Worm (Caenorhabditis elegans) whole organism, young adult: ENCODE results near the gene lido-12.

Experiments
- B0019.2 ChIP-seq: fragments of 200-800 bp; sonication (Bioruptor generic); conservative IDR thresholded peaks from 2 replicates; pipeline ENCODE4 v1.3.6; 2022; ENCODE audit warnings: missing genetic modification reagents, missing genetic modification characterization, missing compliant biosample characterization
- B0035.1 ChIP-seq: sonication (generic microtip); optimal IDR thresholded peaks from 2 replicates; lab custom pipeline; 2016; ENCODE audit warnings: missing genetic modification characterization, mild to moderate bottlenecking, missing compliant biosample characterization, missing genotype, missing genetic modification reagents
- C17E4.6 ChIP-seq: fragments of 200-800 bp; sonication (Bioruptor generic); IDR thresholded peaks from 2 replicates; pipeline ENCODE4 v1.3.6; 2022; ENCODE audit warnings: missing genetic modification reagents, missing genetic modification characterization, missing compliant biosample characterization
- F52B5.7 ChIP-seq: sonication (generic microtip); optimal IDR thresholded peaks from 2 replicates; lab custom pipeline; 2016; ENCODE audit warnings: mild to moderate bottlenecking, missing genetic modification characterization, missing compliant biosample characterization
- F57A8.1 ChIP-seq: fragments of 200-800 bp; sonication (Bioruptor generic); optimal IDR thresholded peaks from 2 replicates; lab custom pipeline; 2018; ENCODE audit warnings: mild to moderate bottlenecking, missing genetic modification characterization, moderate library complexity, missing compliant biosample characterization
- K11D2.4 ChIP-seq: fragments of 200-800 bp; sonication (Bioruptor generic); IDR thresholded peaks from 2 replicates; pipeline ENCODE4 v1.3.6; 2022; ENCODE audit warnings: missing genetic modification reagents, missing genetic modification characterization, missing compliant biosample characterization
- T26A5.8 ChIP-seq: sonication (generic microtip); optimal IDR thresholded peaks from 2 replicates; lab custom pipeline; 2016; ENCODE audit warnings: missing genetic modification characterization, missing compliant biosample characterization
- Y95B8A.8 ChIP-seq: fragments of 200-800 bp; sonication (Bioruptor generic); IDR thresholded peaks from 2 replicates; pipeline ENCODE4 v1.3.6; 2022; ENCODE audit warnings: missing genetic modification reagents, missing genetic modification characterization, missing compliant biosample characterization
- ama-1 ChIP-seq, 3 experiments: fragments of 150-350 bp in 1 of 3; sonication (generic microtip) in 2 of 3; optimal IDR thresholded peaks; 2 replicates each; lab custom pipeline; 2014 to 2018; ENCODE audit warnings: missing biosample characterization in 2 of 3, missing genetic modification characterization in 2 of 3, missing genetic modification reagents in 2 of 3
- aptf-2 ChIP-seq: fragments of 200-800 bp; sonication (Bioruptor generic); conservative IDR thresholded peaks from 2 replicates; pipeline ENCODE4 v1.3.6; 2022; ENCODE audit warnings: missing genetic modification reagents, missing genetic modification characterization, missing compliant biosample characterization
- aptf-3 ChIP-seq: fragments of 200-800 bp; sonication (Bioruptor generic); IDR thresholded peaks from 2 replicates; pipeline ENCODE4 v1.3.6; 2022; ENCODE audit warnings: missing genetic modification characterization, missing compliant biosample characterization
- athp-1 ChIP-seq: sonication (generic microtip); optimal IDR thresholded peaks from 2 replicates; lab custom pipeline; 2017; ENCODE audit warnings: mild to moderate bottlenecking, missing genetic modification characterization, missing compliant biosample characterization
- attf-5 ChIP-seq: fragments of 200-800 bp; sonication (Bioruptor generic); optimal IDR thresholded peaks from 2 replicates; lab custom pipeline; 2018; ENCODE audit warnings: mild to moderate bottlenecking, missing genetic modification characterization, missing compliant biosample characterization
- ceh-100 ChIP-seq: fragments of 200-800 bp; sonication (Bioruptor generic); IDR thresholded peaks from 2 replicates; pipeline ENCODE4 v1.3.6; 2022; ENCODE audit warnings: missing genetic modification reagents, missing genetic modification characterization, missing compliant biosample characterization
- ceh-58 ChIP-seq: fragments of 200-800 bp; sonication (Bioruptor generic); IDR thresholded peaks from 2 replicates; pipeline ENCODE4 v1.3.6; 2022; ENCODE audit warnings: missing genetic modification characterization, missing compliant biosample characterization
- die-1 ChIP-seq: sonication (generic microtip); optimal IDR thresholded peaks from 2 replicates; lab custom pipeline; 2016; ENCODE audit warnings: missing genotype, mild to moderate bottlenecking, missing genetic modification characterization, missing compliant biosample characterization
- dox-1 ChIP-seq: fragments of 200-800 bp; sonication (Bioruptor generic); IDR thresholded peaks from 2 replicates; pipeline ENCODE4 v1.3.6; 2022; ENCODE audit warnings: missing genetic modification reagents, missing genetic modification characterization, missing compliant biosample characterization
- egrh-3 ChIP-seq: fragments of 200-800 bp; sonication (Bioruptor generic); IDR thresholded peaks from 2 replicates; pipeline ENCODE4 v1.3.6; 2022; ENCODE audit warnings: missing genetic modification reagents, missing genetic modification characterization, missing compliant biosample characterization
- ekl-4 ChIP-seq: fragments of 200-800 bp; sonication (Bioruptor generic); IDR thresholded peaks from 2 replicates; pipeline ENCODE4 v1.3.6; 2022; ENCODE audit warnings: missing genetic modification reagents, missing genetic modification characterization, missing compliant biosample characterization
- hlh-12 ChIP-seq: sonication (generic microtip); optimal IDR thresholded peaks from 2 replicates; lab custom pipeline; 2016; ENCODE audit warnings: missing genetic modification characterization, missing compliant biosample characterization
- hmg-20 ChIP-seq: fragments of 200-800 bp; sonication (Bioruptor generic); IDR thresholded peaks from 2 replicates; pipeline ENCODE4 v1.3.6; 2022; ENCODE audit warnings: missing genetic modification reagents, missing genetic modification characterization, missing compliant biosample characterization
- lag-1 ChIP-seq: fragments of 200-800 bp; sonication (Bioruptor generic); IDR thresholded peaks from 2 replicates; pipeline ENCODE4 v1.3.6; 2022; ENCODE audit warnings: missing genetic modification reagents, missing genetic modification characterization, missing compliant biosample characterization
- let-526 ChIP-seq: fragments of 200-800 bp; sonication (Bioruptor generic); IDR thresholded peaks from 2 replicates; pipeline ENCODE4 v1.3.6; 2022; ENCODE audit warnings: missing genetic modification reagents, missing genetic modification characterization, missing compliant biosample characterization
- lin-26 ChIP-seq: fragments of 200-800 bp; sonication (Bioruptor generic); IDR thresholded peaks from 2 replicates; pipeline ENCODE4 v1.3.6; 2022; ENCODE audit warnings: missing genetic modification reagents, missing genetic modification characterization, missing compliant biosample characterization
- madf-10 ChIP-seq: sonication (generic microtip); optimal IDR thresholded peaks from 2 replicates; lab custom pipeline; 2016; ENCODE audit warnings: mild to moderate bottlenecking, missing genetic modification characterization, missing compliant biosample characterization
- madf-8 ChIP-seq: fragments of 200-800 bp; sonication (Bioruptor generic); conservative IDR thresholded peaks from 2 replicates; pipeline ENCODE4 v1.3.6; 2022; ENCODE audit warnings: missing genetic modification reagents, missing genetic modification characterization, missing compliant biosample characterization
- mcd-1 ChIP-seq: fragments of 200-800 bp; sonication (Bioruptor generic); IDR thresholded peaks from 2 replicates; pipeline ENCODE4 v1.3.6; 2022; ENCODE audit warnings: missing genetic modification reagents, missing genetic modification characterization, missing compliant biosample characterization
- nfya-1 ChIP-seq: sonication (generic microtip); optimal IDR thresholded peaks from 2 replicates; lab custom pipeline; 2017; ENCODE audit warnings: antibody characterized with exemption, missing compliant biosample characterization, missing genetic modification characterization, borderline replicate concordance; ENCODE audit not compliant: insufficient read depth
- nfyb-1 ChIP-seq: fragments of 200-800 bp; sonication (Bioruptor generic); IDR thresholded peaks from 2 replicates; pipeline ENCODE4 v1.3.6; 2022; ENCODE audit warnings: missing genetic modification reagents, missing genetic modification characterization, missing compliant biosample characterization
- nhr-27 ChIP-seq: fragments of 200-800 bp; sonication (Bioruptor generic); optimal IDR thresholded peaks from 2 replicates; lab custom pipeline; 2018; ENCODE audit warnings: mild to moderate bottlenecking, missing genetic modification characterization, moderate library complexity, missing compliant biosample characterization
- nhr-80 ChIP-seq: sonication (generic microtip); optimal IDR thresholded peaks from 2 replicates; lab custom pipeline; 2016; ENCODE audit warnings: missing genetic modification characterization, missing compliant biosample characterization
- nhr-90 ChIP-seq: sonication (generic microtip); optimal IDR thresholded peaks from 2 replicates; lab custom pipeline; 2016; ENCODE audit warnings: missing genotype, mild to moderate bottlenecking, missing genetic modification characterization, missing compliant biosample characterization
- pbrm-1 ChIP-seq: fragments of 200-800 bp; sonication (Bioruptor generic); IDR thresholded peaks from 2 replicates; pipeline ENCODE4 v1.3.6; 2022; ENCODE audit warnings: missing genetic modification reagents, missing genetic modification characterization, missing compliant biosample characterization
- pha-4 ChIP-seq: fragments of 150-350 bp; sonication (generic microtip); optimal IDR thresholded peaks from 2 replicates; lab custom pipeline; 2014; ENCODE audit warnings: missing biosample characterization, missing genetic modification reagents, missing genetic modification characterization
- rec-8 ChIP-seq, 2 experiments: sonication (generic microtip); optimal IDR thresholded peaks; 2 replicates each; lab custom pipeline; 2016; ENCODE audit warnings: mild to moderate bottlenecking in 2 of 2, missing genetic modification characterization in 2 of 2, missing genetic modification reagents in 2 of 2, missing genotype in 2 of 2, missing biosample characterization in 1 of 2, missing compliant biosample characterization in 1 of 2, moderate library complexity in 1 of 2
- sdz-38 ChIP-seq: sonication (generic microtip); optimal IDR thresholded peaks from 2 replicates; lab custom pipeline; 2016; ENCODE audit warnings: missing genotype, missing genetic modification characterization, missing compliant biosample characterization
- tbp1 ChIP-seq: fragments of 200-800 bp; sonication (Bioruptor generic); optimal IDR thresholded peaks from 2 replicates; lab custom pipeline; 2018; ENCODE audit warnings: mild to moderate bottlenecking, missing genetic modification characterization, missing compliant biosample characterization
- ztf-22 ChIP-seq: fragments of 200-800 bp; sonication (Bioruptor generic); optimal IDR thresholded peaks from 2 replicates; lab custom pipeline; 2018; ENCODE audit warnings: mild to moderate bottlenecking, missing genetic modification characterization, moderate library complexity, missing compliant biosample characterization
- ztf-3 ChIP-seq: fragments of 200-800 bp; sonication (Bioruptor generic); optimal IDR thresholded peaks from 2 replicates; lab custom pipeline; 2018; ENCODE audit warnings: mild to moderate bottlenecking, missing genetic modification characterization, missing compliant biosample characterization
- ztf-6 ChIP-seq: fragments of 200-800 bp; sonication (Bioruptor generic); IDR thresholded peaks from 2 replicates; pipeline ENCODE4 v1.3.6; 2022; ENCODE audit warnings: missing genetic modification reagents, missing genetic modification characterization, missing compliant biosample characterization

The lido-12 gene

ce11 chrII:3008400-3008799 is 2.8 kb downstream of the lido-12 start, which contains the start of gene sdz-5:
sdz-5 (plus strand) TSS chrII:3008700.
- no peak for TF ChIP-seq Y95B8A.8
- TF ChIP-seq sdz-38 (tag; lab: Kevin White, UChicago) = no peak
- TF ChIP-seq ztf-22 (GFP tag; lab: Kevin White, UChicago) = no peak
- no peak for TF ChIP-seq die-1 (tag; lab: Kevin White, UChicago)
- no peak for TF ChIP-seq pbrm-1 (GFP tag; lab: Robert Waterston, UW)
- TF ChIP-seq madf-10 = no peak
- TF ChIP-seq nfya-1 (tag; lab: Kevin White, UChicago) = no peak
- no peak for TF ChIP-seq ceh-100 (GFP tag; lab: Robert Waterston, UW)
- TF ChIP-seq nhr-27 = no peak
- no peak for TF ChIP-seq dox-1 (GFP tag; lab: Robert Waterston, UW)
- TF ChIP-seq F57A8.1 = no peak
- TF ChIP-seq lag-1 (GFP tag; lab: Robert Waterston, UW) = no peak
- TF ChIP-seq let-526 (GFP tag; lab: Robert Waterston, UW) = no peak
- no peak for TF ChIP-seq C17E4.6 (GFP tag; lab: Robert Waterston, UW)
- no peak for TF ChIP-seq lin-26 (GFP tag; lab: Robert Waterston, UW)
- no peak for TF ChIP-seq aptf-2 (GFP tag; lab: Robert Waterston, UW)
- TF ChIP-seq, all 124 proteins: peak for 0

- TF ChIP-seq ztf-6 (GFP tag; lab: Robert Waterston, UW) (no peak), attf-5 (GFP tag; lab: Kevin White, UChicago) (no peak), B0019.2 (GFP tag; lab: Robert Waterston, UW) (no peak), F52B5.7 (tag; lab: Kevin White, UChicago) (no peak), athp-1 (tag; lab: Kevin White, UChicago) (no peak), ceh-58 (GFP tag; lab: Robert Waterston, UW) (no peak), hmg-20 (no peak), rec-8 (tag; optimal IDR thresholded peaks at IDR 0.05; lab: Kevin White, UChicago) (no peak), B0035.1 (tag; lab: Kevin White, UChicago) (no peak), ama-1 (optimal IDR thresholded peaks at IDR 0.05; lab: Kevin White, UChicago) (no peak), ama-1 (GFP tag; optimal IDR thresholded peaks at IDR 0.05; lab: Kevin White, UChicago) (no peak), dox-1 (GFP tag; lab: Robert Waterston, UW) (no peak), aptf-2 (GFP tag; lab: Robert Waterston, UW) (no peak), tbp1 (GFP tag; lab: Kevin White, UChicago) (no peak), ztf-3 (no peak), pha-4 (tag; lab: Kevin White, UChicago) (no peak), nhr-90 (no peak), hlh-12 (tag; lab: Kevin White, UChicago) (no peak), mcd-1 (GFP tag; lab: Robert Waterston, UW) (no peak), madf-8 (GFP tag; lab: Robert Waterston, UW) (no peak)
Measured at ce11 chrII:3012133-3012532, 6.5 kb downstream of the lido-12 start, which contains the start of gene C41H7.9. C41H7.9 (minus strand) TSS chrII:3012233.

- TF ChIP-seq ceh-58 (GFP tag; lab: Robert Waterston, UW) (no peak), sdz-38 (tag; lab: Kevin White, UChicago) (no peak), ekl-4 (GFP tag; lab: Robert Waterston, UW) (no peak), dox-1 (GFP tag; lab: Robert Waterston, UW) (no peak), nfyb-1 (peak; percentile 93), C17E4.6 (GFP tag; lab: Robert Waterston, UW) (no peak), nhr-80 (tag; lab: Kevin White, UChicago) (peak; percentile 71), T26A5.8 (tag; lab: Kevin White, UChicago) (no peak), aptf-3 (GFP tag; lab: Robert Waterston, UW) (no peak), K11D2.4 (no peak), egrh-3 (no peak)
Measured at ce11 chrII:3014196-3014849, 8.7 kb downstream of the lido-12 start, which contains the start of gene C41H7.2. C41H7.2 (plus strand) TSS chrII:3014817.
